Fruit fly (Drosophila melanogaster) whole organism: ENCODE measurements around the gene CG31077.

Experiments used
- CG8478 ChIP-seq: fragments of >200 bp; optimal IDR thresholded peaks from 2 replicates; lab custom pipeline; 2018; ENCODE audit warnings: inconsistent platforms
- Dll ChIP-seq: fragments of >200 bp; optimal IDR thresholded peaks from 2 replicates; lab custom pipeline; 2017
- EcR ChIP-seq, 2 experiments: fragments of >200 bp; optimal IDR thresholded peaks; 2 replicates each; lab custom pipeline; 2017; ENCODE audit warnings: missing biosample characterization in 2 of 2, missing genetic modification characterization in 2 of 2, missing genetic modification reagents in 2 of 2
- pan ChIP-seq: fragments of >200 bp; optimal IDR thresholded peaks from 2 replicates; lab custom pipeline; 2017
- psq ChIP-seq: fragments of >200 bp; optimal IDR thresholded peaks from 2 replicates; lab custom pipeline; 2017
- usp ChIP-seq: fragments of >200 bp; optimal IDR thresholded peaks from 2 replicates; lab custom pipeline; 2017; ENCODE audit warnings: missing biosample characterization, missing genetic modification characterization, mixed read lengths

DNA sequence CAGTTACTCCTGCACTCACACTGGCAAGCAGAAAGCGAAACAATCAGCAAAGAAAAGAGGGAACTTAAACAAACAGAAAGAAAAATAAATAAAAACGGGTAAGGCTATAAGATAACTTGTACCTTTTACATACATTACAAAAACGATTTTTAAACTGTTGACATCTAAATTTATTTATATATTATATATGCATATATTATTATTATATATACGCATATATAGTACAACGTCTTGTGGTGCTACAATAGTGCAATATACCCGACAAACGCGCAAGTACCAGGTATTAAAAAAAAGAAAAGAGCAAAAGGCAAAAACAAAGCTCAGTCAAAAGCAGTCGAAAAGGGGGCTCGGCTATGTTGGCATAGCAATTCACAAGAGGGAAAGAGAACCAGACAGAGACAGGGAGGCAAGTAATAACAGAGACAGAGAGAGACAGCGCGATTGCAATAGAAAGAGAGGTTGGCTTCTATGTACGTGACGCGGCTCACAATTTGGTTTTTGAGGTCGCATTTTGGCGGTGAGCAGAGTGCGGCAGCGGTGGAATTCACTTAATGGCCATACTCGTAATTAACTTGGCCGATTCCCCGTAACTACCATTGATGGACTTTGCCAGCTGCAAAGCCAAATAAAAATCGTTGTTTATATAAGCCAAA is 45.4 kb upstream of the CG31077 start:
- TF ChIP-seq CG8478 (lab: Kevin White, UChicago), result peak; percentile 44
- TF ChIP-seq psq (lab: Kevin White, UChicago), result no peak
- no peak for TF ChIP-seq Dll (lab: Kevin White, UChicago)
- no peak for TF ChIP-seq usp (GFP tag; lab: Kevin White, UChicago)
- no peak for TF ChIP-seq EcR (GFP tag; optimal IDR thresholded peaks at IDR 0.05; lab: Kevin White, UChicago)
- peak; percentile 71 for TF ChIP-seq pan
